Worm (Caenorhabditis elegans) whole organism, early embryonic: ENCODE results near the gene C37H5.5.

ENCODE experiments used
- B0310.2 ChIP-seq: sonication (generic microtip); optimal IDR thresholded peaks from 2 replicates; lab custom pipeline; 2016; ENCODE audit warnings: mild to moderate bottlenecking, missing genetic modification characterization, missing compliant biosample characterization
- F13C5.2 ChIP-seq: sonication (generic microtip); optimal IDR thresholded peaks from 2 replicates; lab custom pipeline; 2017; ENCODE audit warnings: mild to moderate bottlenecking, missing genetic modification characterization, inconsistent platforms, missing compliant biosample characterization
- aly-1 ChIP-seq: sonication (generic microtip); optimal IDR thresholded peaks from 2 replicates; lab custom pipeline; 2016; ENCODE audit warnings: missing genetic modification characterization, missing compliant biosample characterization
- ama-1 ChIP-seq: fragments of 150-350 bp; optimal IDR thresholded peaks from 2 replicates; lab custom pipeline; 2014
- ceh-13 ChIP-seq: fragments of 200-800 bp; sonication (Bioruptor generic); optimal IDR thresholded peaks from 2 replicates; lab custom pipeline; 2018; ENCODE audit warnings: mild to moderate bottlenecking, missing genetic modification characterization, missing compliant biosample characterization
- ceh-36 ChIP-seq: sonication (generic microtip); optimal IDR thresholded peaks from 2 replicates; lab custom pipeline; 2016; ENCODE audit warnings: missing genetic modification characterization, inconsistent platforms, missing compliant biosample characterization
- ets-7 ChIP-seq: sonication (generic microtip); optimal IDR thresholded peaks from 2 replicates; lab custom pipeline; 2016; ENCODE audit warnings: missing genotype, missing genetic modification characterization, missing compliant biosample characterization
- flt-1 ChIP-seq: fragments of 200-800 bp; sonication (Bioruptor generic); IDR thresholded peaks from 2 replicates; pipeline ENCODE4 v1.3.6; 2022; ENCODE audit warnings: missing genetic modification characterization, missing compliant biosample characterization
- hmbx-1 ChIP-seq: sonication (generic microtip); optimal IDR thresholded peaks from 2 replicates; lab custom pipeline; 2016; ENCODE audit warnings: mild to moderate bottlenecking, missing genetic modification characterization, missing compliant biosample characterization
- hmg-4 ChIP-seq: fragments of 200-800 bp; sonication (Bioruptor generic); optimal IDR thresholded peaks from 2 replicates; lab custom pipeline; 2018; ENCODE audit warnings: mild to moderate bottlenecking, missing genetic modification characterization, missing compliant biosample characterization
- hnd-1 ChIP-seq: sonication (generic microtip); optimal IDR thresholded peaks from 2 replicates; lab custom pipeline; 2016; ENCODE audit warnings: missing genetic modification characterization, missing compliant biosample characterization
- pes-1 ChIP-seq: fragments of 200-800 bp; sonication (Bioruptor generic); IDR thresholded peaks from 2 replicates; pipeline ENCODE4 v1.3.6; 2022; ENCODE audit warnings: missing genetic modification reagents, missing genetic modification characterization, missing compliant biosample characterization
- scrt-1 ChIP-seq: fragments of 200-800 bp; sonication (Bioruptor generic); IDR thresholded peaks from 2 replicates; pipeline ENCODE4 v1.3.6; 2022; ENCODE audit warnings: missing genetic modification characterization, missing compliant biosample characterization
- sea-1 ChIP-seq: fragments of 200-800 bp; sonication (Bioruptor generic); conservative IDR thresholded peaks from 2 replicates; pipeline ENCODE4 v1.3.6; 2022; ENCODE audit warnings: missing genetic modification characterization, missing compliant biosample characterization
- tbx-11 ChIP-seq: fragments of 200-800 bp; sonication (Bioruptor generic); IDR thresholded peaks from 2 replicates; pipeline ENCODE4 v1.3.6; 2022; ENCODE audit warnings: missing genetic modification characterization, missing compliant biosample characterization
- tbx-37 ChIP-seq: fragments of 200-800 bp; sonication (Bioruptor generic); conservative IDR thresholded peaks from 2 replicates; pipeline ENCODE4 v1.3.6; 2022; ENCODE audit warnings: missing genetic modification reagents, missing genetic modification characterization, missing compliant biosample characterization
- tra-4 ChIP-seq: sonication (generic microtip); optimal IDR thresholded peaks from 2 replicates; lab custom pipeline; 2017; ENCODE audit warnings: missing genetic modification characterization, missing compliant biosample characterization

C37H5.5 gene

ce11 chrV:4885372-4885771, 58.2 kb downstream of the C37H5.5 start, which contains the start of gene T19H12.3:
Gene T19H12.3 (plus strand): TSS chrV:4885672.
- no peak for TF ChIP-seq hmg-4
- no peak for TF ChIP-seq flt-1 (GFP tag; lab: Robert Waterston, UW)
- TF ChIP-seq aly-1 (tag; lab: Kevin White, UChicago): no peak
- TF ChIP-seq tra-4 (tag; lab: Kevin White, UChicago): no peak
- no peak for TF ChIP-seq ceh-13 (GFP tag; lab: Kevin White, UChicago)
- TF ChIP-seq hnd-1 (tag; lab: Kevin White, UChicago): no peak
- no peak for TF ChIP-seq sea-1 (GFP tag; lab: Robert Waterston, UW)
- no peak for TF ChIP-seq F13C5.2
- no peak for TF ChIP-seq pes-1 (GFP tag; lab: Robert Waterston, UW)
- no peak for TF ChIP-seq B0310.2
- no peak for TF ChIP-seq tbx-37 (GFP tag; lab: Robert Waterston, UW)
- no peak for TF ChIP-seq scrt-1 (GFP tag; lab: Robert Waterston, UW)
- TF ChIP-seq hmbx-1: no peak
- no peak for TF ChIP-seq ama-1
- TF ChIP-seq ceh-36 (tag; lab: Kevin White, UChicago): no peak
- TF ChIP-seq ets-7 (tag; lab: Kevin White, UChicago): no peak
- TF ChIP-seq tbx-11 (GFP tag; lab: Robert Waterston, UW): no peak
